Fruit fly (Drosophila melanogaster) whole organism, embryonic: ENCODE data around the gene CG16753.

Experiments
- Aef1 ChIP-seq: fragments of 200-800 bp; sonication (Bioruptor generic); IDR thresholded peaks from 3 replicates; pipeline ENCODE4 v1.3.6; 2022; ENCODE audit warnings: missing biosample characterization, missing genetic modification characterization
- Bteb2 ChIP-seq: fragments of 200-800 bp; sonication (Bioruptor generic); optimal IDR thresholded peaks from 2 replicates; lab custom pipeline; 2016; ENCODE audit warnings: missing biosample characterization, missing genetic modification characterization
- CG10321 ChIP-seq: fragments of 200-800 bp; sonication (Bioruptor generic); IDR thresholded peaks from 2 replicates; pipeline ENCODE4 v1.3.6; 2022; ENCODE audit warnings: missing biosample characterization, missing genetic modification characterization
- CG10462 ChIP-seq: fragments of 200-800 bp; sonication (Bioruptor generic); optimal IDR thresholded peaks from 2 replicates; lab custom pipeline; 2016; ENCODE audit warnings: missing biosample characterization, missing genetic modification characterization
- CG10654 ChIP-seq: fragments of 200-800 bp; sonication (Bioruptor generic); optimal IDR thresholded peaks from 2 replicates; lab custom pipeline; 2016; ENCODE audit warnings: missing biosample characterization, missing genetic modification characterization
- CG10979 ChIP-seq: fragments of 200-800 bp; sonication (Bioruptor generic); optimal IDR thresholded peaks from 2 replicates; lab custom pipeline; 2018; ENCODE audit warnings: missing biosample characterization, mild to moderate bottlenecking, missing genetic modification characterization, moderate library complexity
- CG12299 ChIP-seq: fragments of 200-800 bp; sonication (Bioruptor generic); optimal IDR thresholded peaks from 2 replicates; lab custom pipeline; 2018; ENCODE audit warnings: missing biosample characterization, mild to moderate bottlenecking, missing genetic modification characterization
- CG15269 ChIP-seq: fragments of 200-800 bp; sonication (Bioruptor generic); optimal IDR thresholded peaks from 2 replicates; lab custom pipeline; 2018; ENCODE audit warnings: missing biosample characterization, mild to moderate bottlenecking, missing genetic modification characterization, moderate library complexity
- CG15514 ChIP-seq: fragments of 200-800 bp; sonication (Bioruptor generic); optimal IDR thresholded peaks from 3 replicates; lab custom pipeline; 2017; ENCODE audit warnings: missing biosample characterization, missing genetic modification characterization, mild to moderate bottlenecking, moderate library complexity, missing genetic modification reagents
- CG15696 ChIP-seq: fragments of 200-800 bp; sonication (Bioruptor generic); optimal IDR thresholded peaks from 2 replicates; lab custom pipeline; 2019; ENCODE audit warnings: missing biosample characterization, mild to moderate bottlenecking, missing genetic modification characterization, moderate library complexity
- CG16813 ChIP-seq: fragments of 200-800 bp; sonication (Bioruptor generic); IDR thresholded peaks from 3 replicates; pipeline ENCODE4 v1.3.6; 2022; ENCODE audit warnings: missing biosample characterization, missing genetic modification characterization; ENCODE audit not compliant: partially characterized antibody
- CG16863 ChIP-seq: fragments of 200-800 bp; sonication (Bioruptor generic); optimal IDR thresholded peaks from 3 replicates; lab custom pipeline; 2016; ENCODE audit warnings: missing biosample characterization, missing genetic modification characterization
- CG17385 ChIP-seq: fragments of 200-800 bp; sonication (Bioruptor generic); optimal IDR thresholded peaks from 3 replicates; lab custom pipeline; 2018; ENCODE audit warnings: missing biosample characterization, mild to moderate bottlenecking, missing genetic modification characterization
- CG31224 ChIP-seq: fragments of 200-800 bp; sonication (Bioruptor generic); IDR thresholded peaks from 2 replicates; pipeline ENCODE4 v1.3.6; 2022; ENCODE audit warnings: missing biosample characterization, missing genetic modification characterization
- CG3163 ChIP-seq: fragments of 200-800 bp; sonication (Bioruptor generic); optimal IDR thresholded peaks from 3 replicates; lab custom pipeline; 2016; ENCODE audit warnings: missing biosample characterization, missing genetic modification characterization
- CG5180 ChIP-seq: fragments of 200-800 bp; sonication (Bioruptor generic); optimal IDR thresholded peaks from 3 replicates; lab custom pipeline; 2017; ENCODE audit warnings: missing biosample characterization, missing genetic modification characterization, mild to moderate bottlenecking, moderate library complexity, missing genetic modification reagents
- CG7556 ChIP-seq: fragments of 200-800 bp; sonication (Bioruptor generic); optimal IDR thresholded peaks from 2 replicates; lab custom pipeline; 2017; ENCODE audit warnings: missing biosample characterization, mild to moderate bottlenecking, missing genetic modification characterization
- CG8089 ChIP-seq: fragments of 200-800 bp; sonication (Bioruptor generic); optimal IDR thresholded peaks from 3 replicates; lab custom pipeline; 2016; ENCODE audit warnings: missing biosample characterization, missing genetic modification characterization
- CG8924 ChIP-seq: fragments of 200-800 bp; optimal IDR thresholded peaks from 3 replicates; lab custom pipeline; 2019; ENCODE audit warnings: missing biosample characterization, mild to moderate bottlenecking, missing genetic modification characterization, moderate library complexity
- CHES-1-like ChIP-seq: fragments of 200-800 bp; sonication (Bioruptor generic); optimal IDR thresholded peaks from 2 replicates; lab custom pipeline; 2016; ENCODE audit warnings: missing biosample characterization, missing genetic modification characterization
- Eip74EF ChIP-seq, 2 experiments: fragments of 200-800 bp in 1 of 2; fragments of >200 bp in 1 of 2; sonication (Bioruptor generic) in 1 of 2; optimal IDR thresholded peaks; 2 replicates each; lab custom pipeline; 2017 to 2019; ENCODE audit warnings: missing biosample characterization in 2 of 2, missing genetic modification characterization in 2 of 2, mild to moderate bottlenecking in 1 of 2, moderate library complexity in 1 of 2
- Fer2 ChIP-seq: fragments of 200-800 bp; sonication (Bioruptor generic); optimal IDR thresholded peaks from 2 replicates; lab custom pipeline; 2018; ENCODE audit warnings: missing biosample characterization, mild to moderate bottlenecking, missing genetic modification characterization, moderate library complexity
- Hey ChIP-seq: fragments of 200-800 bp; sonication (Bioruptor generic); optimal IDR thresholded peaks from 3 replicates; lab custom pipeline; 2018; ENCODE audit warnings: missing biosample characterization, mild to moderate bottlenecking, missing genetic modification characterization
- Mes4 ChIP-seq: fragments of 200-800 bp; sonication (Bioruptor generic); optimal IDR thresholded peaks from 2 replicates; lab custom pipeline; 2016; ENCODE audit warnings: missing biosample characterization, missing genetic modification characterization
- Rx ChIP-seq: fragments of 200-800 bp; sonication (Bioruptor generic); IDR thresholded peaks from 2 replicates; pipeline ENCODE4 v1.3.6; 2022; ENCODE audit warnings: missing biosample characterization, missing genetic modification characterization
- Scr ChIP-seq: fragments of 200-800 bp; sonication (Bioruptor generic); IDR thresholded peaks from 2 replicates; pipeline ENCODE4 v1.3.6; 2022; ENCODE audit warnings: missing biosample characterization, missing genetic modification characterization; ENCODE audit not compliant: partially characterized antibody
- TFAM ChIP-seq: fragments of 200-800 bp; sonication (Bioruptor generic); optimal IDR thresholded peaks from 2 replicates; lab custom pipeline; 2017; ENCODE audit warnings: missing biosample characterization, missing genetic modification characterization, inconsistent platforms
- ab ChIP-seq: fragments of 200-800 bp; sonication (Bioruptor generic); optimal IDR thresholded peaks from 2 replicates; lab custom pipeline; 2016; ENCODE audit warnings: missing biosample characterization, missing genetic modification characterization
- aop ChIP-seq: fragments of 200-800 bp; sonication (Bioruptor generic); IDR thresholded peaks from 2 replicates; pipeline ENCODE4 v1.3.6; 2022; ENCODE audit warnings: missing biosample characterization, missing genetic modification characterization
- bcd ChIP-seq: fragments of 200-800 bp; sonication (Bioruptor generic); optimal IDR thresholded peaks from 2 replicates; lab custom pipeline; 2017; ENCODE audit warnings: missing biosample characterization, mild to moderate bottlenecking, missing genetic modification characterization
- bsh ChIP-seq, 2 experiments: fragments of 200-800 bp; sonication (Bioruptor generic); optimal IDR thresholded peaks; 2 replicates each; lab custom pipeline; 2017 to 2018; ENCODE audit warnings: mild to moderate bottlenecking in 2 of 2, missing biosample characterization in 2 of 2, missing genetic modification characterization in 2 of 2, moderate library complexity in 1 of 2
- chn ChIP-seq: fragments of 200-800 bp; sonication (Bioruptor generic); optimal IDR thresholded peaks from 2 replicates; lab custom pipeline; 2016; ENCODE audit warnings: missing biosample characterization, missing genetic modification characterization
- croc ChIP-seq: fragments of 200-800 bp; sonication (Bioruptor generic); conservative IDR thresholded peaks from 3 replicates; pipeline ENCODE4 v1.3.6; 2022; ENCODE audit warnings: missing biosample characterization, missing genetic modification characterization
- esg ChIP-seq: fragments of 200-800 bp; sonication (Bioruptor generic); conservative IDR thresholded peaks from 2 replicates; pipeline ENCODE4 v1.3.6; 2022; ENCODE audit warnings: missing biosample characterization, missing genetic modification characterization
- gro ChIP-seq: fragments of 200-800 bp; sonication (Bioruptor generic); optimal IDR thresholded peaks from 2 replicates; lab custom pipeline; 2016; ENCODE audit warnings: missing biosample characterization, missing genetic modification characterization
- ham ChIP-seq: fragments of 200-800 bp; sonication (Bioruptor generic); IDR thresholded peaks from 2 replicates; pipeline ENCODE4 v1.3.6; 2022; ENCODE audit warnings: missing biosample characterization, missing genetic modification characterization
- inv ChIP-seq: fragments of 200-800 bp; sonication (Bioruptor generic); IDR thresholded peaks from 2 replicates; pipeline ENCODE4 v1.3.6; 2022; ENCODE audit warnings: missing biosample characterization, missing genetic modification characterization; ENCODE audit not compliant: partially characterized antibody
- jing ChIP-seq: fragments of 200-800 bp; sonication (Bioruptor generic); optimal IDR thresholded peaks from 2 replicates; lab custom pipeline; 2018; ENCODE audit warnings: missing biosample characterization, mild to moderate bottlenecking, missing genetic modification characterization
- mld ChIP-seq: fragments of 200-800 bp; sonication (Bioruptor generic); IDR thresholded peaks from 3 replicates; pipeline ENCODE4 v1.3.6; 2022; ENCODE audit warnings: missing biosample characterization, missing genetic modification characterization; ENCODE audit not compliant: partially characterized antibody
- odd ChIP-seq: fragments of 200-800 bp; sonication (Bioruptor generic); optimal IDR thresholded peaks from 2 replicates; lab custom pipeline; 2017; ENCODE audit warnings: missing biosample characterization, mild to moderate bottlenecking, missing genetic modification characterization
- pan ChIP-seq, 4 experiments: fragments of >200 bp in 3 of 4; fragments of 200-800 bp in 1 of 4; sonication (Bioruptor generic) in 1 of 4; optimal IDR thresholded peaks in 3 of 4; IDR thresholded peaks in 1 of 4; 2 replicates each; pipeline versions ENCODE4 v1.3.6 to Lab custom; 2017 to 2022; ENCODE audit warnings: missing biosample characterization in 2 of 4, missing genetic modification characterization in 2 of 4, mixed read lengths in 1 of 4
- sens ChIP-seq: fragments of 200-800 bp; sonication (Bioruptor generic); peaks from one replicate; lab custom pipeline; 2016; ENCODE audit warnings: missing biosample characterization, missing genetic modification characterization
- sna ChIP-seq: fragments of 200-800 bp; sonication (Bioruptor generic); IDR thresholded peaks from 2 replicates; pipeline ENCODE4 v1.3.6; 2022; ENCODE audit warnings: missing biosample characterization, missing genetic modification characterization; ENCODE audit not compliant: partially characterized antibody
- tin ChIP-seq: fragments of 200-800 bp; sonication (Bioruptor generic); optimal IDR thresholded peaks from 3 replicates; lab custom pipeline; 2016; ENCODE audit warnings: missing biosample characterization, missing genetic modification characterization
- tio ChIP-seq: fragments of 200-800 bp; sonication (Bioruptor generic); optimal IDR thresholded peaks from 2 replicates; lab custom pipeline; 2017; ENCODE audit warnings: missing biosample characterization, missing genetic modification characterization, inconsistent platforms
- tx ChIP-seq: fragments of 200-800 bp; sonication (Bioruptor generic); optimal IDR thresholded peaks from 2 replicates; lab custom pipeline; 2016; ENCODE audit warnings: missing biosample characterization, missing genetic modification characterization
- zen ChIP-seq: fragments of 200-800 bp; sonication (Bioruptor generic); optimal IDR thresholded peaks from 3 replicates; lab custom pipeline; 2018; ENCODE audit warnings: missing biosample characterization, mild to moderate bottlenecking, missing genetic modification characterization, moderate library complexity
- zfh1 ChIP-seq: fragments of 200-800 bp; sonication (Bioruptor generic); IDR thresholded peaks from 3 replicates; pipeline ENCODE4 v1.3.6; 2022; ENCODE audit warnings: missing biosample characterization, missing genetic modification characterization

Gene CG16753

dm6 chr3L:3078398-3079155, 23.7 kb downstream of the CG16753 start (continued):
- TF ChIP-seq Fer2 (tag; lab: Kevin White, UChicago) (no peak), TFAM (GFP tag; lab: Kevin White, UChicago) (no peak), Mes4 (GFP tag; lab: Kevin White, UChicago) (no peak), pan (optimal IDR thresholded peaks at IDR 0.05; lab: Kevin White, UChicago) (no peak), pan (GFP tag; optimal IDR thresholded peaks at IDR 0.05 in 1 of 2, IDR thresholded peaks at IDR 0.05 in 1 of 2) (no peak), Eip74EF (GFP tag; optimal IDR thresholded peaks at IDR 0.05; lab: Kevin White, UChicago) (peak; percentile 21 to 86), Bteb2 (GFP tag; lab: Kevin White, UChicago) (no peak), sna (GFP tag; lab: Robert Waterston, UW) (no peak), tx (GFP tag; lab: Kevin White, UChicago) (no peak), CG10462 (GFP tag; lab: Kevin White, UChicago) (no peak), Aef1 (GFP tag; lab: Robert Waterston, UW) (no peak; the same call in 2 of the 3 replicates), CG12299 (tag; lab: Kevin White, UChicago) (peak; percentile 21), odd (GFP tag; lab: Kevin White, UChicago) (peak; percentile 33), tio (GFP tag; lab: Kevin White, UChicago) (no peak), bsh (GFP tag; optimal IDR thresholded peaks at IDR 0.05; lab: Kevin White, UChicago) (peak in 1 of 2 experiments; percentile 14), ham (GFP tag; lab: Robert Waterston, UW) (no peak), CG3163 (GFP tag; lab: Kevin White, UChicago) (peak; percentile 5), zfh1 (no peak; the same call in 2 of the 3 replicates), ab (no peak), esg (peak; percentile 14; the same call in 1 of the 2 replicates), CG15269 (peak; percentile 41), mld (GFP tag; lab: Robert Waterston, UW) (no peak), gro (GFP tag; lab: Kevin White, UChicago) (no peak), Hey (tag; lab: Kevin White, UChicago) (peak; percentile 27), CG17385 (GFP tag; lab: Kevin White, UChicago) (peak; percentile 10), CHES-1-like (GFP tag; lab: Kevin White, UChicago) (no peak), croc (GFP tag; lab: Robert Waterston, UW) (no peak), CG31224 (GFP tag; lab: Robert Waterston, UW) (no peak; the same call in 1 of the 2 replicates), CG5180 (GFP tag; lab: Kevin White, UChicago) (no peak), Scr (no peak), CG16863 (no peak), tin (GFP tag; lab: Kevin White, UChicago) (peak; percentile 47), chn (GFP tag; lab: Kevin White, UChicago) (no peak), zen (tag; lab: Kevin White, UChicago) (no peak), Rx (GFP tag; lab: Robert Waterston, UW) (peak; percentile 9; the same call in 1 of the 2 replicates), sens (GFP tag; lab: Kevin White, UChicago) (peak; percentile 78), CG8089 (GFP tag; lab: Kevin White, UChicago) (no peak), bcd (peak; percentile 36), CG10321 (peak; percentile 38; the same call in 1 of the 2 replicates), inv (no peak), CG15696 (tag; lab: Kevin White, UChicago) (no peak), CG16813 (GFP tag; lab: Robert Waterston, UW) (no peak), CG8924 (tag; lab: Kevin White, UChicago) (peak; percentile 34), CG10979 (tag; lab: Kevin White, UChicago) (peak; percentile 21), CG10654 (GFP tag; lab: Kevin White, UChicago) (no peak), CG7556 (GFP tag; lab: Kevin White, UChicago) (peak; percentile 48), jing (no peak), aop (GFP tag; lab: Robert Waterston, UW) (peak; percentile 58; the same call in 1 of the 2 replicates), CG15514 (GFP tag; lab: Kevin White, UChicago) (peak; percentile 53)
